Worm (Caenorhabditis elegans) whole organism, young adult: ENCODE results near the gene Y54E2A.9.

Source experiments
- B0261.1 ChIP-seq: sonication (generic microtip); optimal IDR thresholded peaks from 2 replicates; lab custom pipeline; 2016; ENCODE audit warnings: mild to moderate bottlenecking, missing genetic modification characterization, moderate library complexity, missing compliant biosample characterization
- C06A6.2 ChIP-seq: fragments of 200-800 bp; sonication (Bioruptor generic); conservative IDR thresholded peaks from 2 replicates; pipeline ENCODE4 v1.3.6; 2022; ENCODE audit warnings: missing genetic modification characterization, missing compliant biosample characterization
- D2030.7 ChIP-seq: fragments of 200-800 bp; sonication (Bioruptor generic); IDR thresholded peaks from 2 replicates; pipeline ENCODE4 v1.3.6; 2022; ENCODE audit warnings: missing genetic modification reagents, missing genetic modification characterization, missing compliant biosample characterization
- F37B4.10 ChIP-seq: fragments of 200-800 bp; sonication (Bioruptor generic); IDR thresholded peaks from 2 replicates; pipeline ENCODE4 v1.3.6; 2022; ENCODE audit warnings: missing genetic modification characterization, missing compliant biosample characterization
- F49E8.2 ChIP-seq: sonication (generic microtip); optimal IDR thresholded peaks from 3 replicates; lab custom pipeline; 2017; ENCODE audit warnings: missing genetic modification characterization, mild to moderate bottlenecking, missing compliant biosample characterization, antibody characterized with exemption, moderate library complexity; ENCODE audit not compliant: insufficient read depth
- F52B5.7 ChIP-seq: sonication (generic microtip); optimal IDR thresholded peaks from 2 replicates; lab custom pipeline; 2016; ENCODE audit warnings: mild to moderate bottlenecking, missing genetic modification characterization, missing compliant biosample characterization
- F57C9.4 ChIP-seq: sonication (generic microtip); optimal IDR thresholded peaks from 2 replicates; lab custom pipeline; 2017; ENCODE audit warnings: mild to moderate bottlenecking, missing genetic modification characterization, missing compliant biosample characterization
- K12H6.12 ChIP-seq: fragments of 200-800 bp; sonication (Bioruptor generic); optimal IDR thresholded peaks from 2 replicates; lab custom pipeline; 2018; ENCODE audit warnings: mild to moderate bottlenecking, missing genetic modification characterization, missing compliant biosample characterization
- Y79H2A.3 ChIP-seq: fragments of 200-800 bp; sonication (Bioruptor generic); conservative IDR thresholded peaks from 2 replicates; pipeline ENCODE4 v1.3.6; 2022; ENCODE audit warnings: missing genetic modification reagents, missing genetic modification characterization, missing compliant biosample characterization
- ZK185.1 ChIP-seq: sonication (generic microtip); optimal IDR thresholded peaks from 2 replicates; lab custom pipeline; 2016; ENCODE audit warnings: mild to moderate bottlenecking, missing genetic modification characterization, missing compliant biosample characterization; ENCODE audit not compliant: poor library complexity, severe bottlenecking
- akir-1 ChIP-seq: fragments of 200-800 bp; sonication (Bioruptor generic); optimal IDR thresholded peaks from 2 replicates; lab custom pipeline; 2018; ENCODE audit warnings: mild to moderate bottlenecking, missing genetic modification characterization, moderate library complexity, missing compliant biosample characterization
- aptf-3 ChIP-seq: fragments of 200-800 bp; sonication (Bioruptor generic); IDR thresholded peaks from 2 replicates; pipeline ENCODE4 v1.3.6; 2022; ENCODE audit warnings: missing genetic modification characterization, missing compliant biosample characterization
- atf-7 ChIP-seq: sonication (generic microtip); optimal IDR thresholded peaks from 2 replicates; lab custom pipeline; 2017; ENCODE audit warnings: mild to moderate bottlenecking, missing genetic modification characterization, missing compliant biosample characterization
- athp-1 ChIP-seq: sonication (generic microtip); optimal IDR thresholded peaks from 2 replicates; lab custom pipeline; 2017; ENCODE audit warnings: mild to moderate bottlenecking, missing genetic modification characterization, missing compliant biosample characterization
- attf-3 ChIP-seq: fragments of 200-800 bp; sonication (Bioruptor generic); conservative IDR thresholded peaks from 2 replicates; pipeline ENCODE4 v1.3.6; 2022; ENCODE audit warnings: missing genetic modification reagents, missing genetic modification characterization, missing compliant biosample characterization
- bed-2 ChIP-seq: fragments of 200-800 bp; sonication (Bioruptor generic); IDR thresholded peaks from 2 replicates; pipeline ENCODE4 v1.3.6; 2022; ENCODE audit warnings: missing genetic modification reagents, missing genetic modification characterization, missing compliant biosample characterization
- cebp-1 ChIP-seq, 2 experiments: fragments of 200-800 bp in 1 of 2; sonication (Bioruptor generic) in 1 of 2; sonication (generic microtip) in 1 of 2; IDR thresholded peaks in 1 of 2; optimal IDR thresholded peaks in 1 of 2; 2 replicates each; pipeline versions ENCODE4 v1.3.6 to Lab custom; 2017 to 2022; ENCODE audit warnings: missing compliant biosample characterization in 2 of 2, missing genetic modification characterization in 2 of 2, mild to moderate bottlenecking in 1 of 2, missing genetic modification reagents in 1 of 2, moderate library complexity in 1 of 2
- cebp-2 ChIP-seq: fragments of 200-800 bp; sonication (Bioruptor generic); IDR thresholded peaks from 2 replicates; pipeline ENCODE4 v1.3.6; 2022; ENCODE audit warnings: missing genetic modification characterization, missing compliant biosample characterization
- ceh-27 ChIP-seq: fragments of 200-800 bp; sonication (Bioruptor generic); optimal IDR thresholded peaks from 2 replicates; lab custom pipeline; 2018; ENCODE audit warnings: mild to moderate bottlenecking, missing genetic modification characterization, moderate library complexity, missing compliant biosample characterization
- ceh-40 ChIP-seq: fragments of 200-800 bp; sonication (Bioruptor generic); IDR thresholded peaks from 2 replicates; pipeline ENCODE4 v1.3.6; 2022; ENCODE audit warnings: missing genetic modification characterization, missing compliant biosample characterization
- die-1 ChIP-seq: sonication (generic microtip); optimal IDR thresholded peaks from 2 replicates; lab custom pipeline; 2016; ENCODE audit warnings: missing genotype, mild to moderate bottlenecking, missing genetic modification characterization, missing compliant biosample characterization
- dox-1 ChIP-seq: fragments of 200-800 bp; sonication (Bioruptor generic); IDR thresholded peaks from 2 replicates; pipeline ENCODE4 v1.3.6; 2022; ENCODE audit warnings: missing genetic modification reagents, missing genetic modification characterization, missing compliant biosample characterization
- dpff-1 ChIP-seq: sonication (generic microtip); optimal IDR thresholded peaks from 2 replicates; lab custom pipeline; 2017; ENCODE audit warnings: mild to moderate bottlenecking, missing genetic modification characterization, missing compliant biosample characterization
- egrh-3 ChIP-seq: fragments of 200-800 bp; sonication (Bioruptor generic); IDR thresholded peaks from 2 replicates; pipeline ENCODE4 v1.3.6; 2022; ENCODE audit warnings: missing genetic modification reagents, missing genetic modification characterization, missing compliant biosample characterization
- ekl-4 ChIP-seq: fragments of 200-800 bp; sonication (Bioruptor generic); IDR thresholded peaks from 2 replicates; pipeline ENCODE4 v1.3.6; 2022; ENCODE audit warnings: missing genetic modification reagents, missing genetic modification characterization, missing compliant biosample characterization
- gei-17 ChIP-seq: fragments of 200-800 bp; sonication (Bioruptor generic); optimal IDR thresholded peaks from 2 replicates; lab custom pipeline; 2018; ENCODE audit warnings: mild to moderate bottlenecking, missing genetic modification characterization, missing compliant biosample characterization
- him-1 ChIP-seq: sonication (generic microtip); optimal IDR thresholded peaks from 2 replicates; lab custom pipeline; 2016; ENCODE audit warnings: missing genotype, missing genetic modification reagents, missing genetic modification characterization, missing compliant biosample characterization
- hmg-1.2 ChIP-seq: fragments of 200-800 bp; sonication (Bioruptor generic); IDR thresholded peaks from 2 replicates; pipeline ENCODE4 v1.3.6; 2022; ENCODE audit warnings: missing genetic modification reagents, missing genetic modification characterization, missing compliant biosample characterization
- lin-26 ChIP-seq: fragments of 200-800 bp; sonication (Bioruptor generic); IDR thresholded peaks from 2 replicates; pipeline ENCODE4 v1.3.6; 2022; ENCODE audit warnings: missing genetic modification reagents, missing genetic modification characterization, missing compliant biosample characterization
- lin-40 ChIP-seq: sonication (generic microtip); optimal IDR thresholded peaks from 2 replicates; lab custom pipeline; 2016; ENCODE audit warnings: missing genetic modification characterization, mild to moderate bottlenecking, missing compliant biosample characterization, missing genotype, missing genetic modification reagents
- lsl-1 ChIP-seq: fragments of 200-800 bp; sonication (Bioruptor generic); optimal IDR thresholded peaks from 2 replicates; lab custom pipeline; 2018; ENCODE audit warnings: mild to moderate bottlenecking, missing genetic modification characterization, moderate library complexity, missing compliant biosample characterization
- madf-3 ChIP-seq: fragments of 200-800 bp; sonication (Bioruptor generic); IDR thresholded peaks from 2 replicates; pipeline ENCODE4 v1.3.6; 2022; ENCODE audit warnings: missing genetic modification reagents, missing genetic modification characterization, missing compliant biosample characterization
- madf-6 ChIP-seq: fragments of 200-800 bp; sonication (Bioruptor generic); IDR thresholded peaks from 2 replicates; pipeline ENCODE4 v1.3.6; 2022; ENCODE audit warnings: missing genetic modification reagents, missing genetic modification characterization, missing compliant biosample characterization
- mes-4 ChIP-seq: sonication (generic microtip); optimal IDR thresholded peaks from 2 replicates; lab custom pipeline; 2016; ENCODE audit warnings: missing genotype, missing genetic modification characterization, missing compliant biosample characterization
- mxl-1 ChIP-seq: sonication (generic microtip); optimal IDR thresholded peaks from 2 replicates; lab custom pipeline; 2016; ENCODE audit warnings: missing genetic modification characterization, missing compliant biosample characterization
- nfyb-1 ChIP-seq: fragments of 200-800 bp; sonication (Bioruptor generic); IDR thresholded peaks from 2 replicates; pipeline ENCODE4 v1.3.6; 2022; ENCODE audit warnings: missing genetic modification reagents, missing genetic modification characterization, missing compliant biosample characterization
- pbrm-1 ChIP-seq: fragments of 200-800 bp; sonication (Bioruptor generic); IDR thresholded peaks from 2 replicates; pipeline ENCODE4 v1.3.6; 2022; ENCODE audit warnings: missing genetic modification reagents, missing genetic modification characterization, missing compliant biosample characterization
- rcor-1 ChIP-seq: fragments of 200-800 bp; sonication (Bioruptor generic); IDR thresholded peaks from 2 replicates; pipeline ENCODE4 v1.3.6; 2022; ENCODE audit warnings: missing genetic modification reagents, missing genetic modification characterization, missing compliant biosample characterization
- repo-1 ChIP-seq: sonication (generic microtip); optimal IDR thresholded peaks from 2 replicates; lab custom pipeline; 2017; ENCODE audit warnings: mild to moderate bottlenecking, missing genetic modification characterization, missing compliant biosample characterization
- rpc-1 ChIP-seq, 2 experiments: fragments of 150-350 bp in 1 of 2; sonication (generic microtip) in 1 of 2; optimal IDR thresholded peaks; 2 replicates each; lab custom pipeline; 2014 to 2018; ENCODE audit warnings: missing biosample characterization in 1 of 2, missing genetic modification characterization in 1 of 2, missing genetic modification reagents in 1 of 2, missing genotype in 1 of 2
- sea-2 ChIP-seq: fragments of 200-800 bp; sonication (Bioruptor generic); IDR thresholded peaks from 2 replicates; pipeline ENCODE4 v1.3.6; 2022; ENCODE audit warnings: missing genetic modification characterization, missing compliant biosample characterization
- snpc-4 ChIP-seq, 5 experiments: fragments of 150-350 bp in 1 of 5; sonication (generic microtip) in 4 of 5; optimal IDR thresholded peaks; 2 replicates each; lab custom pipeline; 2014 to 2018; ENCODE audit warnings: missing genetic modification characterization in 5 of 5, missing biosample characterization in 3 of 5, antibody characterized with exemption in 2 of 5, mild to moderate bottlenecking in 2 of 5, missing compliant biosample characterization in 2 of 5, missing genotype in 2 of 5, moderate library complexity in 2 of 5, missing genetic modification reagents in 1 of 5
- somi-1 ChIP-seq: fragments of 200-800 bp; sonication (Bioruptor generic); optimal IDR thresholded peaks from 2 replicates; lab custom pipeline; 2018; ENCODE audit warnings: mild to moderate bottlenecking, missing genetic modification characterization, missing compliant biosample characterization
- tbp1 ChIP-seq: fragments of 200-800 bp; sonication (Bioruptor generic); optimal IDR thresholded peaks from 2 replicates; lab custom pipeline; 2018; ENCODE audit warnings: mild to moderate bottlenecking, missing genetic modification characterization, missing compliant biosample characterization
- ztf-26 ChIP-seq: sonication (generic microtip); optimal IDR thresholded peaks from 2 replicates; lab custom pipeline; 2017; ENCODE audit warnings: missing genetic modification characterization, missing compliant biosample characterization

The Y54E2A.9 gene

ce11 chrII:14802527-14802926, 16.7 kb upstream of the Y54E2A.9 start (continued):
- TF ChIP-seq hmg-1.2 (GFP tag; lab: Robert Waterston, UW) (peak; percentile 52), nfyb-1 (GFP tag; lab: Robert Waterston, UW) (peak; percentile 38; the same call in 1 of the 2 replicates)

- no peak for TF ChIP-seq mes-4 (tag; lab: Kevin White, UChicago)
- 0 out of 2 replicates have a peak, but pooled peaks have one; percentile 20 for TF ChIP-seq madf-3 (GFP tag; lab: Robert Waterston, UW)
- no peak for TF ChIP-seq akir-1
- TF ChIP-seq F49E8.2 (tag; lab: Kevin White, UChicago): no peak
- no peak for TF ChIP-seq F37B4.10 (GFP tag; lab: Robert Waterston, UW)
- TF ChIP-seq K12H6.12 (tag; lab: Kevin White, UChicago): peak; percentile 30
- TF ChIP-seq rpc-1 (optimal IDR thresholded peaks at IDR 0.05; lab: Kevin White, UChicago): peak; percentile 57
- TF ChIP-seq rpc-1 (tag; optimal IDR thresholded peaks at IDR 0.05; lab: Kevin White, UChicago): peak; percentile 48
- 0 out of 2 replicates have a peak, but pooled peaks have one; percentile 34 for TF ChIP-seq pbrm-1 (GFP tag; lab: Robert Waterston, UW)
- TF ChIP-seq lin-40: peak; percentile 69
- no peak for TF ChIP-seq F52B5.7 (tag; lab: Kevin White, UChicago)
- no peak for TF ChIP-seq somi-1 (GFP tag; lab: Kevin White, UChicago)
- no peak for TF ChIP-seq dpff-1 (tag; lab: Kevin White, UChicago)
- TF ChIP-seq gei-17 (GFP tag; lab: Kevin White, UChicago): peak; percentile 50
- no peak for TF ChIP-seq aptf-3 (GFP tag; lab: Robert Waterston, UW)
- TF ChIP-seq lsl-1: peak; percentile 87
- TF ChIP-seq tbp1 (GFP tag; lab: Kevin White, UChicago): peak; percentile 78
- TF ChIP-seq Y79H2A.3 (GFP tag; lab: Robert Waterston, UW): no peak
- TF ChIP-seq F57C9.4 (tag; lab: Kevin White, UChicago): no peak
- TF ChIP-seq bed-2: no peak
- no peak for TF ChIP-seq sea-2 (GFP tag; lab: Robert Waterston, UW)
- TF ChIP-seq ceh-40: no peak
- TF ChIP-seq C06A6.2 (GFP tag; lab: Robert Waterston, UW): 0 out of 2 replicates have a peak, but pooled peaks have one; percentile 32
- TF ChIP-seq madf-6 (GFP tag; lab: Robert Waterston, UW): peak; percentile 83
- no peak for TF ChIP-seq athp-1 (tag; lab: Kevin White, UChicago)
- TF ChIP-seq repo-1 (tag; lab: Kevin White, UChicago): no peak
- TF ChIP-seq B0261.1: peak; percentile 62
- TF ChIP-seq lin-26 (GFP tag; lab: Robert Waterston, UW): no peak
- TF ChIP-seq dox-1 (GFP tag; lab: Robert Waterston, UW): peak; percentile 53; the same call in 1 of the 2 replicates
- 0 out of 2 replicates have a peak, but pooled peaks have one; percentile 53 for TF ChIP-seq ekl-4 (GFP tag; lab: Robert Waterston, UW)
- TF ChIP-seq him-1: peak; percentile 49
- TF ChIP-seq snpc-4 (GFP tag; optimal IDR thresholded peaks at IDR 0.05; lab: Kevin White, UChicago): peak; percentile 95
- peak; percentile 94 to 98 (median 98) for TF ChIP-seq snpc-4 (tag; optimal IDR thresholded peaks at IDR 0.05; lab: Kevin White, UChicago)
- TF ChIP-seq cebp-1 (GFP tag; IDR thresholded peaks at IDR 0.05; lab: Robert Waterston, UW): peak; percentile 68
- TF ChIP-seq cebp-1 (tag; optimal IDR thresholded peaks at IDR 0.05; lab: Kevin White, UChicago): peak; percentile 85
- peak; percentile 52; the same call in 1 of the 2 replicates for TF ChIP-seq D2030.7 (GFP tag; lab: Robert Waterston, UW)
- TF ChIP-seq ztf-26 (tag; lab: Kevin White, UChicago): peak; percentile 36
- TF ChIP-seq die-1 (tag; lab: Kevin White, UChicago): no peak
- no peak for TF ChIP-seq mxl-1
- no peak for TF ChIP-seq attf-3
- no peak for TF ChIP-seq egrh-3 (GFP tag; lab: Robert Waterston, UW)
- no peak for TF ChIP-seq atf-7 (tag; lab: Kevin White, UChicago)
- no peak for TF ChIP-seq cebp-2 (GFP tag; lab: Robert Waterston, UW)
- TF ChIP-seq ceh-27 (GFP tag; lab: Kevin White, UChicago): peak; percentile 29
- peak; percentile 86 for TF ChIP-seq ZK185.1 (tag; lab: Kevin White, UChicago)
- no peak for TF ChIP-seq rcor-1 (GFP tag; lab: Robert Waterston, UW)
Measured at ce11 chrII:14801086-14801531, 15.3 kb upstream of the Y54E2A.9 start.
